Fruit fly (Drosophila melanogaster) whole organism, embryonic: ENCODE measurements around the gene CG33647.

Source experiments
- CG13775 ChIP-seq: fragments of 200-800 bp; sonication (Bioruptor generic); optimal IDR thresholded peaks from 3 replicates; lab custom pipeline; 2017; ENCODE audit warnings: missing biosample characterization, mild to moderate bottlenecking, missing genetic modification characterization
- CG14014 ChIP-seq: fragments of 200-800 bp; sonication (Bioruptor generic); IDR thresholded peaks from 2 replicates; pipeline ENCODE4 v1.3.6; 2022; ENCODE audit warnings: missing biosample characterization, missing genetic modification characterization
- CG32767 ChIP-seq: fragments of 200-800 bp; sonication (Bioruptor generic); IDR thresholded peaks from 2 replicates; pipeline ENCODE4 v1.3.6; 2022; ENCODE audit warnings: missing biosample characterization, missing genetic modification characterization
- CG32772 ChIP-seq: fragments of 200-800 bp; sonication (Bioruptor generic); IDR thresholded peaks from 2 replicates; pipeline ENCODE4 v1.3.6; 2022; ENCODE audit warnings: missing biosample characterization, missing genetic modification characterization
- CG6654 ChIP-seq: fragments of 200-800 bp; sonication (Bioruptor generic); optimal IDR thresholded peaks from 2 replicates; lab custom pipeline; 2017; ENCODE audit warnings: missing biosample characterization, mild to moderate bottlenecking, missing genetic modification characterization
- Ets65A ChIP-seq: fragments of 200-800 bp; sonication (Bioruptor generic); peaks from one replicate; lab custom pipeline; 2016; ENCODE audit warnings: missing biosample characterization, missing genetic modification characterization
- Lhr ChIP-seq: fragments of 200-800 bp; sonication (Bioruptor generic); optimal IDR thresholded peaks from 3 replicates; lab custom pipeline; 2017; ENCODE audit warnings: mild to moderate bottlenecking, missing biosample characterization, missing genetic modification reagents, missing genetic modification characterization
- peb ChIP-seq: fragments of 200-800 bp; sonication (Bioruptor generic); IDR thresholded peaks from 2 replicates; pipeline ENCODE4 v1.3.6; 2022; ENCODE audit warnings: missing biosample characterization, missing genetic modification characterization
- pfk ChIP-seq: fragments of 200-800 bp; sonication (Bioruptor generic); optimal IDR thresholded peaks from 2 replicates; lab custom pipeline; 2018; ENCODE audit warnings: missing biosample characterization, mild to moderate bottlenecking, missing genetic modification characterization, moderate library complexity
- pum ChIP-seq: fragments of 200-800 bp; sonication (Bioruptor generic); optimal IDR thresholded peaks from 2 replicates; lab custom pipeline; 2016; ENCODE audit warnings: missing biosample characterization, missing genetic modification characterization
- schlank ChIP-seq: fragments of 200-800 bp; sonication (Bioruptor generic); optimal IDR thresholded peaks from 2 replicates; lab custom pipeline; 2018; ENCODE audit warnings: missing biosample characterization, mild to moderate bottlenecking, missing genetic modification characterization
- vvl ChIP-seq: fragments of 200-800 bp; sonication (Bioruptor generic); IDR thresholded peaks from 2 replicates; pipeline ENCODE4 v1.3.6; 2022; ENCODE audit warnings: missing biosample characterization, missing genetic modification characterization

DNA sequence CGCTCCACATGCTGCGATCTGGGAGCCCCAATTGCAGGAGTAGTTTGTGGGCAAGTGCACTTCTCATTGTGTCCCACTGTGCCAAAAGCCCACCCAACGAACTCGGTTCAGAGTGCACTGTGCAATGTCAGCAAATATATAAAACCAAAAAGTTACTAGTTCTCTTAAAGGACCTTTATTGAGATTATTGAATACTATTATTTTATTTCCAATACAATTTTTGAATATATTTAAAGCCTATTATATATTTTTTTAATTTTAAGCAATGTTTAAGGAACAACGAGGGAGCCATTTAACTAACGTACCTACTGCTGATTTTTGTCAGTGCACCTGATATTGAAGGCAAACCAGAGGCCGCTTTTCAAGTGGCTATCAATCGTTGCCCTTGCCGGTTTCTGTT, 48.7 kb upstream of the CG33647 start:
- TF ChIP-seq Lhr (GFP tag; lab: Kevin White, UChicago) (no peak), CG14014 (no peak), CG6654 (GFP tag; lab: Kevin White, UChicago) (no peak), pfk (GFP tag; lab: Kevin White, UChicago) (no peak), pum (GFP tag; lab: Kevin White, UChicago) (no peak), CG13775 (GFP tag; lab: Kevin White, UChicago) (no peak), CG32772 (no peak), peb (no peak), schlank (tag; lab: Kevin White, UChicago) (no peak), CG32767 (GFP tag; lab: Robert Waterston, UW) (no peak), vvl (GFP tag; lab: Robert Waterston, UW) (no peak), Ets65A (GFP tag; lab: Kevin White, UChicago) (peak; percentile 11)
